Fruit fly (Drosophila melanogaster): ENCODE results near the gene shep.
A peak's percentile ranks its signal among the peaks of the same experiment; 100 is the strongest.

shep gene

DNA sequence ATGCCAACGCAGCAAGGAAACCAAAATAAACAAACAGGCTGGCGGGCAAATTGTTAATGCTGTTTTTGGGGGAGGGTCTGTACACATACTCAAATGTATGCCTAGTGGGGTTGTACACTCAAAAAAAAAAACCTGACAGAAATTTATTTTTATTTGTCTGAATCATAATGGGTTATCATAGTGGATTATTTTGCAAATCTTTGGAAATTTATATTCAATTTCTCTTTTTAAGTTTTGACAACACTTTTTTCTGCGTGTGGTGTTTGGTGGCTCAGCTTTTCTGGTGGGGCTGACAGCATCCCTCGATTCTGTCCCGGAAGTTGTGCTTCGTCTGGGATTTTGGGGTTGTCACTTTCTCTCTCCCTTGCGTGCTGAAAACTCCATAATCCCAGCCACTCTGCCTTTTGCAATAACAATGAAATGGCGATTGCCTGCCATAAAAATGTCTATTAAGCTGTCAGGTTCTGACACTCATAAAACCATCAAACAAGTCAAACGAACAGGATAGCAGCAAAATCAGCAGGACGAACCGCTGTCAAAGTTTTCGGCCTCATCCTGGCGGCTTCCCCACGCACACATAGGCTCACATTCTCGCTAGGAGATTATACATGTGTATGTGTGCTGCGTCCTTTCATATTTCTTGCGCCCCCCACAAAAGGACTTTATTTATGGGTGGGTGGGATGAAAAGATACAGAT, 122.7 kb downstream of the shep start:
- TF ChIP-seq Myc (optimal IDR thresholded peaks at IDR 0.05), result no peak
- TF ChIP-seq HLH106 (tag; optimal IDR thresholded peaks at IDR 0.05), result no peak
- no peak for TF ChIP-seq sage (GFP tag; optimal IDR thresholded peaks at IDR 0.05)
- TF ChIP-seq CG9705 (GFP tag; optimal IDR thresholded peaks at IDR 0.05), result peak; percentile 2
- TF ChIP-seq Dif (GFP tag; optimal IDR thresholded peaks at IDR 0.05; ENCODE audit: partially characterized antibody), result no peak
- peak; percentile 79 for TF ChIP-seq ey (GFP tag; optimal IDR thresholded peaks at IDR 0.05)
- no peak for TF ChIP-seq CrebA (GFP tag; optimal IDR thresholded peaks at IDR 0.05; ENCODE audit: borderline replicate concordance)
- peak; percentile 56 for TF ChIP-seq psq (GFP tag; optimal IDR thresholded peaks at IDR 0.05)
- peak; percentile 58 for TF ChIP-seq Sp1 (GFP tag; optimal IDR thresholded peaks at IDR 0.05)
- no peak for TF ChIP-seq GATAd (GFP tag; optimal IDR thresholded peaks at IDR 0.05)
- no peak for TF ChIP-seq Hr83 (GFP tag; optimal IDR thresholded peaks at IDR 0.05; ENCODE audit: poor library complexity, severe bottlenecking)
- peak; percentile 68 for TF ChIP-seq OdsH (GFP tag; optimal IDR thresholded peaks at IDR 0.05)
- TF ChIP-seq Jra (GFP tag; optimal IDR thresholded peaks at IDR 0.05), result no peak
- no peak for TF ChIP-seq Hr78 (GFP tag; optimal IDR thresholded peaks at IDR 0.05)
- TF ChIP-seq Mio (GFP tag; optimal IDR thresholded peaks at IDR 0.05), result no peak
- TF ChIP-seq Dfd (GFP tag; optimal IDR thresholded peaks at IDR 0.05), result no peak
- TF ChIP-seq woc (GFP tag; optimal IDR thresholded peaks at IDR 0.05), result peak; percentile 56
- peak; percentile 74 for TF ChIP-seq sv (GFP tag; optimal IDR thresholded peaks at IDR 0.05)
- TF ChIP-seq pan (optimal IDR thresholded peaks at IDR 0.05), result no peak
- no peak for TF ChIP-seq dmrt93B (GFP tag; optimal IDR thresholded peaks at IDR 0.05)
- TF ChIP-seq brk (GFP tag; optimal IDR thresholded peaks at IDR 0.05), result no peak
- TF ChIP-seq CG32264 (GFP tag; optimal IDR thresholded peaks at IDR 0.05), result no peak
- no peak for TF ChIP-seq dl (GFP tag; optimal IDR thresholded peaks at IDR 0.05; ENCODE audit: insufficient read depth in 1 of 2, partially characterized antibody in 2 of 2)
- peak; percentile 79 for TF ChIP-seq h (GFP tag; optimal IDR thresholded peaks at IDR 0.05)
- TF ChIP-seq N (GFP tag; optimal IDR thresholded peaks at IDR 0.05), result no peak
- TF ChIP-seq Vsx2 (GFP tag; optimal IDR thresholded peaks at IDR 0.05; ENCODE audit: partially characterized antibody), result no peak
- peak; percentile 72 for TF ChIP-seq rgr (GFP tag; optimal IDR thresholded peaks at IDR 0.05)
- no peak for TF ChIP-seq Rel (GFP tag; optimal IDR thresholded peaks at IDR 0.05)
- no peak for TF ChIP-seq Rel (tag; optimal IDR thresholded peaks at IDR 0.05)
- no peak for TF ChIP-seq usp (GFP tag; optimal IDR thresholded peaks at IDR 0.05)
- TF ChIP-seq jim (GFP tag; optimal IDR thresholded peaks at IDR 0.05), result no peak
- TF ChIP-seq tai (GFP tag; optimal IDR thresholded peaks at IDR 0.05), result no peak
- TF ChIP-seq Hnf4 (GFP tag; optimal IDR thresholded peaks at IDR 0.05), result no peak
- TF ChIP-seq br (GFP tag; optimal IDR thresholded peaks at IDR 0.05), result peak; percentile 66
- TF ChIP-seq lola (GFP tag; optimal IDR thresholded peaks at IDR 0.05), result no peak
- peak; percentile 77 for TF ChIP-seq fru (GFP tag; optimal IDR thresholded peaks at IDR 0.05)
- TF ChIP-seq dsf (GFP tag; optimal IDR thresholded peaks at IDR 0.05; ENCODE audit: borderline replicate concordance), result no peak
- TF ChIP-seq foxo (GFP tag; optimal IDR thresholded peaks at IDR 0.05), result peak in 1 of 2 experiments; percentile 80
- no peak for TF ChIP-seq Abd-B (GFP tag; optimal IDR thresholded peaks at IDR 0.05)

DNA sequence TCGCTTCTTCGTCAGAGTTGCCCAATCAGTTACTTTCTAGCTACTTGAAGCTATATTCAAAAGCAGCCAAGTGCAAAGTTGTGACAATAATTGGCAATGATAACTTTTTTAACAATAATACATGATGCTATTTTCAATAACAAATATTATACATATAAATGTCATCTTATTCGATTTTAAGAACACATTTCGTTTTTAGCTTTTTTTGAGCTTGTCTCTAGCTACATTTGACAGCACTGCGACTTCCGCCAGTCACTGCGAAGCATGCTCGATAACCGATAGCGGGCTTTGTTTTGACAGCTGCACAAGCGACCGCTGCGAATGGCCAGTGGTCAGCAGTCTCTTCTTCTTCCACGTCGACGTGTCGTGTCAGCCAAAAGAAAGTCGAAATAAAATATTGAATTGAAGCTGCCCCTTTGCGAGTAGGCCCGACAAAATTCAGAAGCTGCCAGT, 125.4 kb downstream of the shep start, which contains the start of the genes Gen and Srp54k:
TSS of gene Gen (minus strand) at position 23 of the 453 bp plus-strand sequence.
TSS of gene Srp54k (plus strand) at position 325 of the 453 bp plus-strand sequence.
- peak; percentile 48 for TF ChIP-seq Sp1 (GFP tag; optimal IDR thresholded peaks at IDR 0.05)
- TF ChIP-seq ey (GFP tag; optimal IDR thresholded peaks at IDR 0.05), result peak; percentile 36
- no peak for TF ChIP-seq CG32264 (GFP tag; optimal IDR thresholded peaks at IDR 0.05)
- TF ChIP-seq CG9705 (GFP tag; optimal IDR thresholded peaks at IDR 0.05), result peak; percentile 13
- peak; percentile 7 for TF ChIP-seq sv (GFP tag; optimal IDR thresholded peaks at IDR 0.05)
- peak; percentile 1 for TF ChIP-seq psq (GFP tag; optimal IDR thresholded peaks at IDR 0.05)
- TF ChIP-seq Rel (GFP tag; optimal IDR thresholded peaks at IDR 0.05), result no peak
- TF ChIP-seq Rel (tag; optimal IDR thresholded peaks at IDR 0.05), result peak; percentile 6
- peak; percentile 43 for TF ChIP-seq HLH106 (tag; optimal IDR thresholded peaks at IDR 0.05)
- no peak for TF ChIP-seq rgr (GFP tag; optimal IDR thresholded peaks at IDR 0.05)
- TF ChIP-seq Dif (GFP tag; optimal IDR thresholded peaks at IDR 0.05; ENCODE audit: partially characterized antibody), result peak; percentile 39
- peak; percentile 32 for TF ChIP-seq OdsH (GFP tag; optimal IDR thresholded peaks at IDR 0.05)
- peak; percentile 100 for TF ChIP-seq Myc (optimal IDR thresholded peaks at IDR 0.05)
- no peak for TF ChIP-seq usp (GFP tag; optimal IDR thresholded peaks at IDR 0.05)
